Worm (Caenorhabditis elegans) whole organism, midembryonic: ENCODE measurements around the gene T21C12.8.

Experiments used
- T22C8.4 ChIP-seq: fragments of 200-800 bp; sonication (Bioruptor generic); IDR thresholded peaks from 2 replicates; pipeline ENCODE4 v1.3.6; 2022; ENCODE audit warnings: missing genetic modification characterization, missing compliant biosample characterization
- cog-1 ChIP-seq: sonication (generic microtip); optimal IDR thresholded peaks from 2 replicates; lab custom pipeline; 2016; ENCODE audit warnings: missing genetic modification characterization, missing compliant biosample characterization
- flt-1 ChIP-seq: fragments of 200-800 bp; sonication (Bioruptor generic); IDR thresholded peaks from 2 replicates; pipeline ENCODE4 v1.3.6; 2022; ENCODE audit warnings: missing genetic modification characterization, missing compliant biosample characterization
- klf-2 ChIP-seq: fragments of 200-800 bp; sonication (Bioruptor generic); conservative IDR thresholded peaks from 2 replicates; pipeline ENCODE4 v1.3.6; 2022; ENCODE audit warnings: missing genetic modification reagents, missing genetic modification characterization, missing compliant biosample characterization
- med-1 ChIP-seq: sonication (generic microtip); optimal IDR thresholded peaks from 2 replicates; lab custom pipeline; 2017; ENCODE audit warnings: missing genetic modification characterization, mild to moderate bottlenecking, missing compliant biosample characterization, antibody characterized with exemption, missing genetic modification reagents; ENCODE audit not compliant: insufficient read depth
- ref-1 ChIP-seq: fragments of 200-800 bp; sonication (Bioruptor generic); conservative IDR thresholded peaks from 2 replicates; pipeline ENCODE4 v1.3.6; 2022; ENCODE audit warnings: missing genetic modification reagents, missing genetic modification characterization, missing compliant biosample characterization
- tab-1 ChIP-seq: fragments of 200-800 bp; sonication (Bioruptor generic); IDR thresholded peaks from 2 replicates; pipeline ENCODE4 v1.3.6; 2022; ENCODE audit warnings: missing genetic modification characterization, missing compliant biosample characterization
- ztf-23 ChIP-seq: fragments of 200-800 bp; sonication (Bioruptor generic); IDR thresholded peaks from 2 replicates; pipeline ENCODE4 v1.3.6; 2022; ENCODE audit warnings: missing genetic modification reagents, missing genetic modification characterization, missing compliant biosample characterization
- ztf-29 ChIP-seq: fragments of 200-800 bp; sonication (Bioruptor generic); IDR thresholded peaks from 2 replicates; pipeline ENCODE4 v1.3.6; 2022; ENCODE audit warnings: missing genetic modification reagents, missing genetic modification characterization, missing compliant biosample characterization

T21C12.8 gene

DNA sequence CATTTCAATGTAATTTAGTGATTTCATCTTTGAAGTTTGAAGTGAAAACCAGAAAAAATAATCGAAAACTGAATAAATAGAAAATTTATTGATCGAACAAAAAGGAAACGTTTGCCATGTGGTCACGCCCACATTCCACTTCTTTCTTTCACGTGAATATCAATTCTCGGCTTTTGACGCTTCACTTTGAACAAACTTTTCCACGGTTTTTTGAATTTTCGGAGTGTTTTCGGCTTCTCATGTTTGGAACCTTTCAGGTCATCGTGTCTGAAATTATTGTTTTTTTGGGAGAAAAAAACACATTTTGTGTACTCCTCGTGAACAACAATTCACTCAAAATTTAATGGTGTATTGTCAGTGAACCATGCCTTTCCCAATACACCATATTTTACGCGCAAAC is at the start of gene T21C12.8:
T21C12.8 (minus strand) TSS at position 101 of the 400 bp plus-strand sequence.
- no peak for TF ChIP-seq tab-1 (GFP tag; lab: Robert Waterston, UW)

DNA sequence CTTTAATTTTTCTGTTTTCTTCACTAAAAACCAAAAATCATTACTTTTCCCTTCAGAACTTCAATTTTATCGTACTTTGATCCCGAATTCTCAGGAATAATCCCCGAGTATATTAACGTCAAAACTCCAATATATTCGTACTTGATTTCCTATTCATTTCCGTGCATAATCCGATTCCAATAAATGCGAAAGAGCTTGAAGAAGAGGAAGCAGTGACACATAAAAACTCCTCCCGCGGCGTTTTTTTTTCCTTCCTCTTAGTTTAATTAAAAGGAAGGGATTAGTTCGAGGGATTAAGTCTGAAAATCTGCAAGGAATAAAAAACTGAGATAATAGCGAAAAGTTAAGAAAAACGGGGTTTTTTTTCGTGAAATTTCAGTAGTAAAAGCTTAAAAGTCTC is 48.1 kb upstream of the T21C12.8 start:
- TF ChIP-seq ref-1 (GFP tag; lab: Robert Waterston, UW): no peak

DNA sequence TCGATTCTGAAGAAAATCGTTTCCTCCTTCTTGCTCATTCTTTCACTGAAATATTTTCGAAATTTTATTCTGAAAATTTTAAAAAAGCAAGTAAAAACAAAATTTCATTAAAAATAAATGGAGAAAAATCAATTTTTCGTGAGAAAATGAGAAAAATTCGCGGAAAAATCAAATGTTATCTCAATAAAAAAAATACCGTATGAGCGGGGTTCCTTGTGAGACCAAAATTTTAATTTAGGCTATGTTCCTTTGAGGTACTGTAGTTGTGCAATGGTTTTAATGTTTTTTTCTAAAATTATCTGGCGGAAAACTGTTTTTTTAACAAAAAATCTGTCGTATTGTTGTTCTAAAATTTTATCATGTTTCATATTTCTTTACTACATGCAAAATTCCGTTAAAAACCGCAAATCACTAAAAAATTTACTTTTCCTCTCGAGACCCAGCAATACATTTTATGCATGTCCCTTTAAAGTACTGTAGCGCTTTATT is 47.4 kb upstream of the T21C12.8 start, which contains the start of gene epg-6:
epg-6 (minus strand) TSS at position 51 of the 489 bp plus-strand sequence.
- no peak for TF ChIP-seq tab-1 (GFP tag; lab: Robert Waterston, UW)
- TF ChIP-seq flt-1 (GFP tag; lab: Robert Waterston, UW): no peak
- no peak for TF ChIP-seq T22C8.4 (GFP tag; lab: Robert Waterston, UW)

DNA sequence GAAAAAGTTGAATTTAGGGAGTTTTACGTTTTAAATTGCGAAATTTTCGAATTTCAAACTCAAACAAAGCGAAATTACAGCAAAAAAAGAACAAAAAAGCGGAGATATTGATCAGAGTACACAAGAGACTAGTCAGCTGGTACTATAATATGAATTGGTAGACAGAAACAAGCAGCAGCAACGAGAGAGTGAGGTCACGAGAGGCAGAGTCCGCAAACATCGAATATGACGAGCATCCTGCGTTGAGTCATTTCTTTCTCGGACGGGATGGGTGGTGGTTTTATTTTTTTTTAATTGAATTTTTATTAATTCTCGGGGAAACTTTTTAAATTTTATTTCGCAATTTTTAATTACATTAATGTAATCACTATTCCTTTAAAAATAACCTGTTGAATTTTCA is 46.9 kb upstream of the T21C12.8 start:
- TF ChIP-seq flt-1 (GFP tag; lab: Robert Waterston, UW): no peak
- TF ChIP-seq ztf-23 (GFP tag; lab: Robert Waterston, UW): 0 out of 2 replicates have a peak, but pooled peaks have one; percentile 9

DNA sequence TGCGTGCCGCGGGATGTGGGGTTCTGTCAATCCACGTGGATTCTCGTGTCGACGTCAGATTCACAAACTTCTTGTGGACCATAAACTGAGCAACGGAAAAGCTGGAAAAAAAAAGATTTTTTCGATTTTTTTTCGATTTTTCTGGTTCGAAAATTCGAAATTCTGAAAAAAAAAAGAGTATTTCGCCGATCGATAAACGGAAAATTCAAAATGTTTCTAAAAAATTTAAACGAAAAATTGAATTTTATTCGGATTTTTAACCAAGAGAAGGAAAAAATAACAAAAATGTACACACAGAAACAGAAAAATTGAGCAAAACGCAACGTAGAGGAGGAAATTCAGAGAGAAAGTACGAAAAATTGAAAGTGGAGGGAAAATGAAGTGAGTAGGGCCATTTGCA is 43.6 kb upstream of the T21C12.8 start, which contains the start of gene Y39A1A.3:
Y39A1A.3 (minus strand) TSS at position 101 of the 400 bp plus-strand sequence.
- TF ChIP-seq tab-1 (GFP tag; lab: Robert Waterston, UW) (no peak), klf-2 (no peak), ref-1 (GFP tag; lab: Robert Waterston, UW) (no peak), med-1 (GFP tag; lab: Kevin White, UChicago) (no peak), ztf-23 (GFP tag; lab: Robert Waterston, UW) (no peak), cog-1 (tag; lab: Kevin White, UChicago) (no peak), flt-1 (GFP tag; lab: Robert Waterston, UW) (no peak), T22C8.4 (GFP tag; lab: Robert Waterston, UW) (no peak), ztf-29 (no peak)

DNA sequence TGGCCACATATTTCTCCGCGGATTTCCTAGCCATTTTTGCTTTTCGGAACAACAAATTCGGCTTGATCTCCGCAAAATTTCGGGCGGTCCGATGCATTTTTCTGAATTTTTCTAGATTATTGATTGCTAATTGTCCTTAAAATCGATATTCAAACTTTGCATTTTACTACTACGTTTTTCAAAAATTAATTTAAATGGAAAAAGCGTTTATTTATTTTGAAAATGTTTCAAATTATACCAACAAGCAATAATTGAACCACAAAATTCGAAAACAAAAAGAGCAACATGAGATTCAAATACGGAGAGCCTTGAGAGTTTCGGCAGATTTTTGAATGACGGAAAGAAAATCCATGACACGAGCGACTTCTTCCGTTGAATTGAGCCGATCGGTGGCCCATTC is 42.2 kb upstream of the T21C12.8 start, which contains the start of gene Y45F3A.9:
Y45F3A.9 (minus strand) TSS at position 101 of the 400 bp plus-strand sequence.
- TF ChIP-seq tab-1 (GFP tag; lab: Robert Waterston, UW) (no peak), ztf-29 (no peak), cog-1 (tag; lab: Kevin White, UChicago) (no peak), T22C8.4 (GFP tag; lab: Robert Waterston, UW) (no peak), med-1 (GFP tag; lab: Kevin White, UChicago) (no peak), ztf-23 (GFP tag; lab: Robert Waterston, UW) (no peak), flt-1 (GFP tag; lab: Robert Waterston, UW) (no peak), ref-1 (GFP tag; lab: Robert Waterston, UW) (no peak), klf-2 (no peak)

DNA sequence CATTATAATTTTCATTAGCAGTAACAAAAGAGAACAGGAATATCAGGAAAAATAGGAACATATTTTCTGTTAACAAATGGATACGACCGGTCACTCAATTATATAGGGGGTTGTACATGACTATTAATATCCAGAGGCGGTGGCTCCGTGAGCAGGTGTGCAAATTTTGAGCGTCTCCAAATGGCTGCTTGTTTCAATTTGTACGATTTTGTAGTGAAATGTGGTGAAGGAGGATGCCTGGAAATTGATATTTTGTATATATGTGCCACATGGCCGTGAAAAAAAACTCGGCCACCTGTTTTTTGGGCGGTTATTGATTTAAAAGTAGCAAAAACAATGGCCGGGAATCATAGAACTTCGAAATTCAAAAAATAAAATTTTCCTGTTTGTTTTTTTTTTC is 39.9 kb upstream of the T21C12.8 start, which contains the start of gene Y45F3A.8:
Y45F3A.8 (minus strand) TSS at position 101 of the 400 bp plus-strand sequence.
- no peak for TF ChIP-seq flt-1 (GFP tag; lab: Robert Waterston, UW)
- no peak for TF ChIP-seq ztf-29
- no peak for TF ChIP-seq T22C8.4 (GFP tag; lab: Robert Waterston, UW)
- TF ChIP-seq med-1 (GFP tag; lab: Kevin White, UChicago): no peak
- no peak for TF ChIP-seq klf-2
- no peak for TF ChIP-seq ztf-23 (GFP tag; lab: Robert Waterston, UW)
- TF ChIP-seq tab-1 (GFP tag; lab: Robert Waterston, UW): no peak
- no peak for TF ChIP-seq cog-1 (tag; lab: Kevin White, UChicago)
- TF ChIP-seq ref-1 (GFP tag; lab: Robert Waterston, UW): no peak

DNA sequence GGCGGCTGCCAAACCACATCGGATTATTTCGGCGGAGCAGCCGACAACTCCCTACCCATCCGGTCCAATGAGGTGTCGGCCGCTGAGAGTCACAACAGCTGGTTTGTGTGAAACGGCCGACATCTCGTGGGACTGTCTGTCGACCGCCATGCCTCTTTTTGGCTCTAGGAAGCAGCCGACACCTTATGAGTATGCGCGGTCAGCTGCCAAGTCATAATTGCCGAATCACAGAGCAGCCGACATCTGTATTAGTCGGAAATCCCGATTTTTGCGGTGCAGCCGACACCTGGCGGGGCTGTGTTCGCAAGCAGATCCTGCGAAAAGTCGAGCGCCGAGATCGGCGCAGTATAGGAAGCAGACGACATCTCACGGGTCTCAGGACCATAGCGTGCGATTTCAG is 39.2 kb upstream of the T21C12.8 start:
- no peak for TF ChIP-seq T22C8.4 (GFP tag; lab: Robert Waterston, UW)
- no peak for TF ChIP-seq ztf-23 (GFP tag; lab: Robert Waterston, UW)
- no peak for TF ChIP-seq med-1 (GFP tag; lab: Kevin White, UChicago)
- no peak for TF ChIP-seq flt-1 (GFP tag; lab: Robert Waterston, UW)
- TF ChIP-seq ztf-29: no peak
- no peak for TF ChIP-seq ref-1 (GFP tag; lab: Robert Waterston, UW)
- no peak for TF ChIP-seq klf-2
- no peak for TF ChIP-seq cog-1 (tag; lab: Kevin White, UChicago)
- TF ChIP-seq tab-1 (GFP tag; lab: Robert Waterston, UW): no peak

DNA sequence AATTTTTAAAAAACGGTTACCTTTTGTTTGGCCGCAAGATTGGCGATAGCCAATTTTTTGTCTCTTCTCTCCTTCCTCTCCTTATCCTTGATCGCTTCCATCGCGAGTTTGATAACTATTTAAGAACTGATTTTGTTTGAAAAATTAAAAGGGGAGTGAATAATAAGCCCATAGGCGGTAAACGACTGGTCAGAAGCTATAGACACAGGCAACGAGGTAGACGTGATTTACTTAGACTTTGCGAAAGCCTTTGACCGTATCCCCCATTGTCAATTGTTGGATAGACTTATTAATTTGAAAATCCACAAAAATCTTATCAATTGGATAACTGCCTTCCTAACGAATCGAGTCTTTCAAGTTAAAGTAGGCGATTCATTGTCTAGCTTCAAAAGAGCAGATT is 33.4 kb upstream of the T21C12.8 start, which contains the start of gene Y45F3A.5:
Y45F3A.5 (minus strand) TSS at position 101 of the 400 bp plus-strand sequence.
- TF ChIP-seq ref-1 (GFP tag; lab: Robert Waterston, UW) (no peak), med-1 (GFP tag; lab: Kevin White, UChicago) (no peak), ztf-29 (no peak), T22C8.4 (GFP tag; lab: Robert Waterston, UW) (no peak), tab-1 (GFP tag; lab: Robert Waterston, UW) (no peak), klf-2 (no peak), ztf-23 (GFP tag; lab: Robert Waterston, UW) (no peak), cog-1 (tag; lab: Kevin White, UChicago) (no peak), flt-1 (GFP tag; lab: Robert Waterston, UW) (no peak)

DNA sequence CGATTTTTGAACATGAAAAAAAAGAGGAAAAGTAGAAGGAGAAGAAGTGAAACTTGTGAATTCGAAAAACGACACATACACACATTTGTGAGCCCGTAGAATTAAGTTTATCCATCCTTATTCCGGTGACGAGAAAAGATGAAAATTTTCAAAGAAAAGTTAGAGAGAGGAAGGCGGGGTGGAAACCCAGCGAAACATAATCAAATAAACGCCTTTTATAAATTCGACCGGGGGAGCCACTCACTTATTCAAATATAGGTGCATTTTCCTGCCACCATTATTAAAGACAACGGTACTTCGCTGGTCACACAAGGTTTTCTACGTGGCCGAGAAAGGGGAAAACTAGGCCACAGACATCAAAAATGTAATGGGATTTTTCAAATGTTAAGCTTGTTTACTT is 30.7 kb upstream of the T21C12.8 start:
- TF ChIP-seq ztf-29: no peak
- no peak for TF ChIP-seq ref-1 (GFP tag; lab: Robert Waterston, UW)
- no peak for TF ChIP-seq med-1 (GFP tag; lab: Kevin White, UChicago)
- TF ChIP-seq tab-1 (GFP tag; lab: Robert Waterston, UW): no peak
- no peak for TF ChIP-seq cog-1 (tag; lab: Kevin White, UChicago)
- TF ChIP-seq flt-1 (GFP tag; lab: Robert Waterston, UW): no peak
- TF ChIP-seq ztf-23 (GFP tag; lab: Robert Waterston, UW): no peak
- TF ChIP-seq klf-2: no peak
- TF ChIP-seq T22C8.4 (GFP tag; lab: Robert Waterston, UW): no peak
